Fruit fly (Drosophila melanogaster) whole organism, prepupa: Measurements from ENCODE around the gene Mrp4.

Experiments used
- CG11762 ChIP-seq: fragments of 200-800 bp; sonication (Bioruptor generic); optimal IDR thresholded peaks from 3 replicates; lab custom pipeline; 2016; ENCODE audit warnings: missing biosample characterization, missing genetic modification characterization; ENCODE audit not compliant: insufficient read depth
- CG11902 ChIP-seq: fragments of 200-800 bp; sonication (Bioruptor generic); optimal IDR thresholded peaks from 3 replicates; lab custom pipeline; 2016; ENCODE audit warnings: missing biosample characterization, missing genetic modification characterization
- CG15336 ChIP-seq: fragments of 200-800 bp; sonication (Bioruptor generic); IDR thresholded peaks from 2 replicates; pipeline ENCODE4 v1.3.6; 2022; ENCODE audit warnings: missing biosample characterization, missing genetic modification characterization
- CG1621 ChIP-seq: fragments of 200-800 bp; sonication (Bioruptor generic); optimal IDR thresholded peaks from 3 replicates; lab custom pipeline; 2018; ENCODE audit warnings: missing biosample characterization, mild to moderate bottlenecking, missing genetic modification characterization
- CG16779 ChIP-seq: fragments of 200-800 bp; sonication (Bioruptor generic); optimal IDR thresholded peaks from 3 replicates; lab custom pipeline; 2017; ENCODE audit warnings: missing biosample characterization, mild to moderate bottlenecking, missing genetic modification characterization
- CG3032 ChIP-seq: fragments of 200-800 bp; optimal IDR thresholded peaks from 2 replicates; lab custom pipeline; 2019; ENCODE audit warnings: missing biosample characterization, mild to moderate bottlenecking, missing genetic modification characterization, moderate library complexity
- CG31627 ChIP-seq: fragments of 200-800 bp; sonication (Bioruptor generic); optimal IDR thresholded peaks from 3 replicates; lab custom pipeline; 2016; ENCODE audit warnings: missing biosample characterization, missing genetic modification characterization
- CG32006 ChIP-seq: fragments of 200-800 bp; sonication (Bioruptor generic); optimal IDR thresholded peaks from 3 replicates; lab custom pipeline; 2017; ENCODE audit warnings: missing biosample characterization, mild to moderate bottlenecking, missing genetic modification characterization
- CG34406 ChIP-seq: fragments of 200-800 bp; sonication (Bioruptor generic); optimal IDR thresholded peaks from 3 replicates; lab custom pipeline; 2016; ENCODE audit warnings: missing biosample characterization, missing genetic modification characterization
- CG3919 ChIP-seq: fragments of 200-800 bp; sonication (Bioruptor generic); optimal IDR thresholded peaks from 3 replicates; lab custom pipeline; 2016; ENCODE audit warnings: missing biosample characterization, missing genetic modification characterization
- CG6808 ChIP-seq: fragments of 200-800 bp; sonication (Bioruptor generic); optimal IDR thresholded peaks from 3 replicates; lab custom pipeline; 2017; ENCODE audit warnings: missing biosample characterization, missing genetic modification characterization, mild to moderate bottlenecking, moderate library complexity, missing genetic modification reagents
- CG6854 ChIP-seq: fragments of 200-800 bp; sonication (Bioruptor generic); optimal IDR thresholded peaks from 2 replicates; lab custom pipeline; 2017; ENCODE audit warnings: missing biosample characterization, mild to moderate bottlenecking, missing genetic modification characterization
- CG7368 ChIP-seq: fragments of 200-800 bp; sonication (Bioruptor generic); optimal IDR thresholded peaks from 3 replicates; lab custom pipeline; 2016; ENCODE audit warnings: missing biosample characterization, missing genetic modification characterization
- CG8632 ChIP-seq: fragments of 200-800 bp; sonication (Bioruptor generic); optimal IDR thresholded peaks from 3 replicates; lab custom pipeline; 2016; ENCODE audit warnings: missing biosample characterization, missing genetic modification characterization
- CG9139 ChIP-seq: fragments of 200-800 bp; sonication (Bioruptor generic); optimal IDR thresholded peaks from 3 replicates; lab custom pipeline; 2017; ENCODE audit warnings: missing biosample characterization, mild to moderate bottlenecking, missing genetic modification characterization
- Eip75B ChIP-seq: fragments of 200-800 bp; sonication (Bioruptor generic); optimal IDR thresholded peaks from 3 replicates; lab custom pipeline; 2016; ENCODE audit warnings: missing biosample characterization, missing genetic modification characterization
- Eip78C ChIP-seq: fragments of 200-800 bp; sonication (Bioruptor generic); peaks from one replicate; lab custom pipeline; 2016; ENCODE audit warnings: missing biosample characterization, missing genetic modification characterization
- Eip93F ChIP-seq: fragments of 200-800 bp; sonication (Bioruptor generic); optimal IDR thresholded peaks from 2 replicates; lab custom pipeline; 2016; ENCODE audit warnings: missing biosample characterization, mild to moderate bottlenecking, missing genetic modification characterization
- Ets21C ChIP-seq: fragments of 200-800 bp; sonication (Bioruptor generic); optimal IDR thresholded peaks from 3 replicates; lab custom pipeline; 2016; ENCODE audit warnings: missing biosample characterization, missing genetic modification characterization
- Ets96B ChIP-seq: fragments of 200-800 bp; optimal IDR thresholded peaks from 2 replicates; lab custom pipeline; 2019; ENCODE audit warnings: missing biosample characterization, mild to moderate bottlenecking, missing genetic modification characterization, moderate library complexity
- Hr4 ChIP-seq: fragments of 200-800 bp; sonication (Bioruptor generic); optimal IDR thresholded peaks from 3 replicates; lab custom pipeline; 2016; ENCODE audit warnings: missing biosample characterization, missing genetic modification characterization
- Lpt ChIP-seq: fragments of 200-800 bp; sonication (Bioruptor generic); optimal IDR thresholded peaks from 3 replicates; lab custom pipeline; 2016; ENCODE audit warnings: missing biosample characterization, missing genetic modification characterization
- Met ChIP-seq: fragments of 200-800 bp; sonication (Bioruptor generic); optimal IDR thresholded peaks from 3 replicates; lab custom pipeline; 2016; ENCODE audit warnings: missing biosample characterization, missing genetic modification characterization
- OdsH ChIP-seq: fragments of 200-800 bp; sonication (Bioruptor generic); optimal IDR thresholded peaks from 3 replicates; lab custom pipeline; 2016; ENCODE audit warnings: missing biosample characterization, missing genetic modification characterization
- Sox102F ChIP-seq: fragments of 200-800 bp; sonication (Bioruptor generic); optimal IDR thresholded peaks from 2 replicates; lab custom pipeline; 2016; ENCODE audit warnings: missing biosample characterization, mild to moderate bottlenecking, missing genetic modification characterization
- Sox14 ChIP-seq: fragments of 200-800 bp; sonication (Bioruptor generic); optimal IDR thresholded peaks from 3 replicates; lab custom pipeline; 2016; ENCODE audit warnings: missing biosample characterization, missing genetic modification characterization
- Sox15 ChIP-seq: fragments of 200-800 bp; sonication (Bioruptor generic); optimal IDR thresholded peaks from 3 replicates; lab custom pipeline; 2016; ENCODE audit warnings: missing biosample characterization, missing genetic modification characterization
- cyc ChIP-seq: fragments of 200-800 bp; sonication (Bioruptor generic); optimal IDR thresholded peaks from 3 replicates; lab custom pipeline; 2016; ENCODE audit warnings: missing biosample characterization, missing genetic modification characterization
- dac ChIP-seq: fragments of 200-800 bp; sonication (Bioruptor generic); optimal IDR thresholded peaks from 2 replicates; lab custom pipeline; 2017; ENCODE audit warnings: missing biosample characterization, mild to moderate bottlenecking, missing genetic modification characterization
- dsx ChIP-seq: fragments of 200-800 bp; optimal IDR thresholded peaks from 3 replicates; lab custom pipeline; 2019; ENCODE audit warnings: missing biosample characterization, mild to moderate bottlenecking, missing genetic modification characterization, moderate library complexity; ENCODE audit not compliant: poor library complexity, severe bottlenecking
- esn ChIP-seq: fragments of 200-800 bp; sonication (Bioruptor generic); optimal IDR thresholded peaks from 2 replicates; lab custom pipeline; 2016; ENCODE audit warnings: missing biosample characterization, mild to moderate bottlenecking, missing genetic modification characterization, moderate library complexity
- fd85E ChIP-seq: fragments of 200-800 bp; sonication (Bioruptor generic); optimal IDR thresholded peaks from 3 replicates; lab custom pipeline; 2016; ENCODE audit warnings: missing biosample characterization, missing genetic modification characterization
- fkh ChIP-seq: fragments of 200-800 bp; sonication (Bioruptor generic); optimal IDR thresholded peaks from 3 replicates; lab custom pipeline; 2017; ENCODE audit warnings: missing biosample characterization, mild to moderate bottlenecking, missing genetic modification characterization, moderate library complexity
- lz ChIP-seq: fragments of 200-800 bp; sonication (Bioruptor generic); optimal IDR thresholded peaks from 3 replicates; lab custom pipeline; 2016; ENCODE audit warnings: missing biosample characterization, missing genetic modification characterization
- pdm3 ChIP-seq: fragments of 200-800 bp; sonication (Bioruptor generic); optimal IDR thresholded peaks from 3 replicates; lab custom pipeline; 2016; ENCODE audit warnings: missing biosample characterization, missing genetic modification characterization
- salr ChIP-seq, 2 experiments: fragments of 200-800 bp; sonication (Bioruptor generic); optimal IDR thresholded peaks; 3 replicates each; lab custom pipeline; 2016 to 2018; ENCODE audit warnings: missing biosample characterization in 2 of 2, missing genetic modification characterization in 2 of 2, mild to moderate bottlenecking in 1 of 2
- ss ChIP-seq, 2 experiments: fragments of 200-800 bp; sonication (Bioruptor generic); optimal IDR thresholded peaks; 2 replicates in 1 of 2; 3 replicates in 1 of 2; lab custom pipeline; 2017 to 2018; ENCODE audit warnings: mild to moderate bottlenecking in 2 of 2, missing biosample characterization in 2 of 2, missing genetic modification characterization in 2 of 2, moderate library complexity in 1 of 2
- svp ChIP-seq: fragments of 200-800 bp; sonication (Bioruptor generic); peaks from one replicate; lab custom pipeline; 2016; ENCODE audit warnings: missing biosample characterization, missing genetic modification characterization
- topi ChIP-seq: fragments of 200-800 bp; sonication (Bioruptor generic); optimal IDR thresholded peaks from 3 replicates; lab custom pipeline; 2016; ENCODE audit warnings: missing biosample characterization, missing genetic modification characterization
- vri ChIP-seq: fragments of 200-800 bp; sonication (Bioruptor generic); optimal IDR thresholded peaks from 3 replicates; lab custom pipeline; 2016; ENCODE audit warnings: missing biosample characterization, mild to moderate bottlenecking, missing genetic modification characterization

Gene Mrp4

DNA sequence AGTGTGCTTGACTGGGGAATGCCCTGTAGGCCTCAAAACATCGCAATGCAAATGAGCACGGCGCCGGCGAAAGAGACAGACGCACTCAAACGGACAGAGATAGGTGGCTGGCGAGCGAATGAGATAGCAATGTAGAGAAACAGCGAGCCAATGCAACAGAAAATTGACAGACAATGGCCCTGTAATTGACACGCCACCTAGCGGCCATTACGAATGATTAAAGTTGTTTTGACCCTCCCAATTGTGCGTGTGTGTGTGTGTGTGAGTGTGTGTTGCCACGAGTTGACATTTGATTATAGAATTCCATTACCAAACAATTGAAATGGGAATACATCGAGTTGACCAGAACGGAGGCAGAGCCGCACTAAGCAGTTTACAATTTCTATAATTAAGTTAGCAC, 24.9 kb upstream of the Mrp4 start:
- TF ChIP-seq CG6854 (GFP tag; lab: Kevin White, UChicago) (no peak), fd85E (GFP tag; lab: Kevin White, UChicago) (no peak), Sox14 (GFP tag; lab: Kevin White, UChicago) (no peak), dsx (GFP tag; lab: Kevin White, UChicago) (no peak), Ets21C (GFP tag; lab: Kevin White, UChicago) (no peak), Ets96B (tag; lab: Kevin White, UChicago) (no peak), OdsH (GFP tag; lab: Kevin White, UChicago) (no peak), Met (GFP tag; lab: Kevin White, UChicago) (no peak), ss (GFP tag; optimal IDR thresholded peaks at IDR 0.05; lab: Kevin White, UChicago) (no peak), CG34406 (no peak), Eip93F (GFP tag; lab: Kevin White, UChicago) (no peak), CG15336 (GFP tag; lab: Robert Waterston, UW) (no peak), CG9139 (GFP tag; lab: Kevin White, UChicago) (no peak), CG1621 (no peak), dac (GFP tag; lab: Kevin White, UChicago) (no peak), esn (GFP tag; lab: Kevin White, UChicago) (no peak), Sox102F (no peak), salr (GFP tag; optimal IDR thresholded peaks at IDR 0.05; lab: Kevin White, UChicago) (no peak), CG31627 (GFP tag; lab: Kevin White, UChicago) (no peak), CG3032 (tag; lab: Kevin White, UChicago) (no peak)

DNA sequence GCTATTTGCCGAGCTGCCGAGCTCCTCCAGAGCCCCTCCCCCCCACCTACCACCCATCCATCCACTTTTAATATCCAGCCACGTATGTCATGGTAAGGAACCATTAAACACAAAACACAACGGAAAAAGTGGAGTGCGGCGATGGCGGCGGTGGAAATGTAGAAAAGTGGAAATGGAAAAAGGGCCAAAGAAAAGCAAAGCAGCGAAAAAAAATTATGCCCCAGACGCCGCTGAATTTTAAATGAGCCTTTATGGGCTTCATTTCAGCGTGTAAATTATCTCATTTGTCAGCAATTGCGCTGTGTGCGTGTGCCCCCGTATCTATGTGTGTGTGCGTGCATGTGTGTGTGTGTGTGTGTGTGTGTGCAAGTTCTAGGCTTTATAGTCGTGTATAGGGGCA, 18.0 kb upstream of the Mrp4 start:
- TF ChIP-seq CG16779 (tag; lab: Kevin White, UChicago) (no peak), Eip78C (no peak), vri (GFP tag; lab: Kevin White, UChicago) (no peak), CG11902 (GFP tag; lab: Kevin White, UChicago) (no peak)

DNA sequence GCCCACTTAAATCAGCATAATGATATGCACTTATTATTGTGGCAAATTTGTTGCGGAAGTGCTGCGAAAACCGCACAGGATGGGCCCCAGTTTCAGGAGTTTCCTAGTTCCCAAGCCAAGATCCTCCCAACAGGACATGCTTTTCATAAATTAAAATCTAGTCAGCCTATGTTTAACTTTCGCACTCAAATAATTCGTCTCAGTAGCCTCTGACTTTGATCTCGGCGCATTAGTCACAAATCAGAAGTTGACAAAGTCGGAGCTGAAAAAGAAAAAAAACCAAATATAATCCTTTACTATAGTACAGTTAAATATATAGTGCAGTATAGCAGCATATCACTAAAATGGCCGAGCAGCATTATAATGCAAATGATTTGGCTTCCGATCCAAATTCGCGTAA, 15.2 kb upstream of the Mrp4 start, which contains the start of gene CG14708:
Gene CG14708, plus strand, starts transcription at position 301 of the 400 bp plus-strand sequence.
- TF ChIP-seq Eip75B (GFP tag; lab: Kevin White, UChicago) = no peak
- TF ChIP-seq topi (GFP tag; lab: Kevin White, UChicago) = no peak
- TF ChIP-seq Sox15 (GFP tag; lab: Kevin White, UChicago) = no peak
- TF ChIP-seq Hr4 (GFP tag; lab: Kevin White, UChicago) = no peak
- no peak for TF ChIP-seq Lpt (GFP tag; lab: Kevin White, UChicago)
- TF ChIP-seq cyc (GFP tag; lab: Kevin White, UChicago) = no peak
- no peak for TF ChIP-seq CG16779 (tag; lab: Kevin White, UChicago)
- no peak for TF ChIP-seq CG11762 (GFP tag; lab: Kevin White, UChicago)
- no peak for TF ChIP-seq Sox14 (GFP tag; lab: Kevin White, UChicago)

DNA sequence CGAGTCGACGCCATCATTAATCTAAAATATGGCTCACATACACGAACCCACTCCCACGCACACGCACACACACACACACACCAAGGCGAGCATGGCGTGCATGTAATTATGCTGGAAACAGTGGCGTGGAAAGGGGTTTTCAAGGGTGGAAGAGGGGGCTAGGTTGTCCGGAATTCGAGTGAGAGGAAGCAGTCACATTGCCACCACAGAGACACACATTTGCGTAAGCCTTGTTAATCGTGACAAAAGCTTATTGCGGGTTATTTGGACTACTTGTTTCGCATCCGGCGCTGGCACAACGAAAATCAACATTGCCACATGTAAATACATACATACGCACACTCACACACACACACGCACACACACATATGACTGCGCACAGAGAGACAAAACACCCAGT, 14.1 kb upstream of the Mrp4 start:
- TF ChIP-seq CG3919 = no peak
- no peak for TF ChIP-seq CG11762 (GFP tag; lab: Kevin White, UChicago)
- no peak for TF ChIP-seq lz (GFP tag; lab: Kevin White, UChicago)
- TF ChIP-seq CG7368 (GFP tag; lab: Kevin White, UChicago) = no peak
- no peak for TF ChIP-seq salr (GFP tag; optimal IDR thresholded peaks at IDR 0.05; lab: Kevin White, UChicago)
- TF ChIP-seq CG16779 (tag; lab: Kevin White, UChicago) = no peak
- no peak for TF ChIP-seq CG8632 (GFP tag; lab: Kevin White, UChicago)
- no peak for TF ChIP-seq pdm3 (GFP tag; lab: Kevin White, UChicago)
- TF ChIP-seq svp (GFP tag; lab: Kevin White, UChicago) = no peak
- TF ChIP-seq Hr4 (GFP tag; lab: Kevin White, UChicago) = no peak
- no peak for TF ChIP-seq fkh (GFP tag; lab: Kevin White, UChicago)
- TF ChIP-seq Ets21C (GFP tag; lab: Kevin White, UChicago) = no peak
- TF ChIP-seq CG6808 (GFP tag; lab: Kevin White, UChicago) = no peak
- no peak for TF ChIP-seq CG11902 (GFP tag; lab: Kevin White, UChicago)
- no peak for TF ChIP-seq Lpt (GFP tag; lab: Kevin White, UChicago)
- no peak for TF ChIP-seq CG15336 (GFP tag; lab: Robert Waterston, UW)
- no peak for TF ChIP-seq CG31627 (GFP tag; lab: Kevin White, UChicago)
- TF ChIP-seq Sox14 (GFP tag; lab: Kevin White, UChicago) = no peak
- no peak for TF ChIP-seq CG32006 (GFP tag; lab: Kevin White, UChicago)
